Fruit fly (Drosophila melanogaster): ENCODE results near the gene inaF-D.

The inaF-D gene

dm6 chrX:11694959-11695882 is 33.7 kb downstream of the inaF-D start, which contains the start of gene PhKgamma (continued):
- no peak for TF ChIP-seq run (tag; optimal IDR thresholded peaks at IDR 0.05)
- no peak for TF ChIP-seq CG17802 (tag; optimal IDR thresholded peaks at IDR 0.05)
- TF ChIP-seq CG15269 (tag; optimal IDR thresholded peaks at IDR 0.05) = no peak
- no peak for TF ChIP-seq Camta (GFP tag; optimal IDR thresholded peaks at IDR 0.05)
- TF ChIP-seq knrl (GFP tag; IDR thresholded peaks at IDR 0.05; ENCODE audit: partially characterized antibody) = peak; percentile 89
- TF ChIP-seq CG31441 (GFP tag; IDR thresholded peaks at IDR 0.05) = no peak; the same call in 1 of the 2 replicates
- no peak; the same call in none of the 2 replicates for TF ChIP-seq MBD-R2 (GFP tag; IDR thresholded peaks at IDR 0.05)
- TF ChIP-seq odd (GFP tag; optimal IDR thresholded peaks at IDR 0.05) = no peak
- TF ChIP-seq zfh2 (GFP tag; optimal IDR thresholded peaks at IDR 0.05) = no peak
- no peak for TF ChIP-seq Taf1 (GFP tag; IDR thresholded peaks at IDR 0.05)
- TF ChIP-seq grn (GFP tag; optimal IDR thresholded peaks at IDR 0.05) = peak; percentile 3
- peak; percentile 90 for TF ChIP-seq inv (GFP tag; IDR thresholded peaks at IDR 0.05; ENCODE audit: partially characterized antibody)
- TF ChIP-seq YL-1 (GFP tag; optimal IDR thresholded peaks at IDR 0.05) = peak; percentile 62
- TF ChIP-seq CG9797 (GFP tag; optimal IDR thresholded peaks at IDR 0.05) = peak; percentile 44
- TF ChIP-seq sr (GFP tag; IDR thresholded peaks at IDR 0.05) = no peak
- peak; percentile 9 for TF ChIP-seq CG9609 (GFP tag; optimal IDR thresholded peaks at IDR 0.05)
- TF ChIP-seq CG18262 (tag; optimal IDR thresholded peaks at IDR 0.05) = no peak
- no peak for TF ChIP-seq CG3065 (GFP tag; optimal IDR thresholded peaks at IDR 0.05)
- TF ChIP-seq Mrtf (GFP tag; IDR thresholded peaks at IDR 0.05) = no peak
- no peak for TF ChIP-seq lola (GFP tag; optimal IDR thresholded peaks at IDR 0.05)
- TF ChIP-seq D19B (GFP tag; optimal IDR thresholded peaks at IDR 0.05) = no peak
- TF ChIP-seq Ets97D (GFP tag; optimal IDR thresholded peaks at IDR 0.05) = peak; percentile 88
- TF ChIP-seq wek (GFP tag; optimal IDR thresholded peaks at IDR 0.05) = no peak
- TF ChIP-seq btn (GFP tag; optimal IDR thresholded peaks at IDR 0.05) = no peak
- peak; percentile 55 for TF ChIP-seq gcm (GFP tag; optimal IDR thresholded peaks at IDR 0.05)
- TF ChIP-seq cad (GFP tag; optimal IDR thresholded peaks at IDR 0.05) = peak; percentile 17
- no peak for TF ChIP-seq CG11723 (GFP tag; optimal IDR thresholded peaks at IDR 0.05)
- TF ChIP-seq exex (tag; optimal IDR thresholded peaks at IDR 0.05) = peak; percentile 51
- no peak for TF ChIP-seq Ravus (GFP tag; IDR thresholded peaks at IDR 0.05)
- peak; percentile 86 for TF ChIP-seq hbn (GFP tag; IDR thresholded peaks at IDR 0.05; ENCODE audit: partially characterized antibody)
- no peak for TF ChIP-seq Dip2 (GFP tag; IDR thresholded peaks at IDR 0.05)
- TF ChIP-seq pb (GFP tag; optimal IDR thresholded peaks at IDR 0.05) = no peak
- TF ChIP-seq ci (GFP tag; IDR thresholded peaks at IDR 0.05) = no peak
- peak; percentile 8 for TF ChIP-seq CG13424 (tag; optimal IDR thresholded peaks at IDR 0.05)
- TF ChIP-seq CG10462 (GFP tag; optimal IDR thresholded peaks at IDR 0.05) = no peak
- no peak for TF ChIP-seq CG10979 (tag; optimal IDR thresholded peaks at IDR 0.05)
- no peak for TF ChIP-seq org-1 (GFP tag; optimal IDR thresholded peaks at IDR 0.05)
- no peak for TF ChIP-seq Trl (optimal IDR thresholded peaks at IDR 0.05)
- TF ChIP-seq Trl (GFP tag; optimal IDR thresholded peaks at IDR 0.05) = peak; percentile 11
- TF ChIP-seq esg (GFP tag; conservative IDR thresholded peaks at IDR 0.05) = no peak
- TF ChIP-seq sc (optimal IDR thresholded peaks at IDR 0.05) = no peak
- no peak for TF ChIP-seq sc (GFP tag; optimal IDR thresholded peaks at IDR 0.05)
- no peak for TF ChIP-seq CG43689 (GFP tag; IDR thresholded peaks at IDR 0.05)
- no peak for TF ChIP-seq zf30C (GFP tag; optimal IDR thresholded peaks at IDR 0.05)
- TF ChIP-seq pan (optimal IDR thresholded peaks at IDR 0.05) = no peak
- no peak for TF ChIP-seq pan (GFP tag; optimal IDR thresholded peaks at IDR 0.05 in 1 of 2, IDR thresholded peaks at IDR 0.05 in 1 of 2)
- no peak for TF ChIP-seq pnt (GFP tag; optimal IDR thresholded peaks at IDR 0.05)
- peak; percentile 30 for TF ChIP-seq yki (optimal IDR thresholded peaks at IDR 0.05)
- TF ChIP-seq Nf-YB (GFP tag; optimal IDR thresholded peaks at IDR 0.05) = peak; percentile 10
- TF ChIP-seq CG17568 (GFP tag; optimal IDR thresholded peaks at IDR 0.05) = no peak

Data from whole organism, embryonic.